Worm (Caenorhabditis elegans) whole organism, L3 larva: ENCODE results near the gene T28D6.5.

Experiments
- ama-1 ChIP-seq: fragments of 150-350 bp; optimal IDR thresholded peaks from 2 replicates; lab custom pipeline; 2018
- elt-1 ChIP-seq: fragments of 150-350 bp; optimal IDR thresholded peaks from 2 replicates; lab custom pipeline; 2014; ENCODE audit warnings: missing biosample characterization, missing genetic modification characterization
- tbx-2 ChIP-seq: sonication (generic microtip); optimal IDR thresholded peaks from 2 replicates; lab custom pipeline; 2016; ENCODE audit warnings: mild to moderate bottlenecking, missing genetic modification characterization, missing compliant biosample characterization
- zag-1 ChIP-seq: fragments of 150-350 bp; optimal IDR thresholded peaks from 2 replicates; lab custom pipeline; 2014; ENCODE audit warnings: missing biosample characterization, missing genetic modification characterization

DNA sequence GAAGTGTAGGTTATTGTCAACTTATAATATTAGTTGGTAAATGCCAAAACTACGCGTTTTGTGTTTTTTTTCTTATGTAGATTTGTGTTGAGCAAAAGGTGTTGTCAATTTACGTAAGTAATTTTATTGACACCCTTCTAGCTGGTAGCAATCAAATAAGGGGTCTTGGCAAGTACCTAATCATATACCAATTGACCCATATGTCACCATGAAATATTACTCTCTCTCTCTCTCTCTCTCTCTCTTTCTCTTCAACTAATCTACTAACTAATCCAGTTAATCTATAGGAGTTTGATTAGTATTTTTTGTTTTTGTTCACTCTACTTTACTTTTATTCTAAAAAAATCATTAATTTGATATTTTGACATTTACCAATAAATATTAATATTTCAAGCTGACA is 25.9 kb downstream of the T28D6.5 start:
- TF ChIP-seq tbx-2 (tag; lab: Kevin White, UChicago), result no peak
- no peak for TF ChIP-seq ama-1 (lab: Kevin White, UChicago)
- no peak for TF ChIP-seq elt-1 (tag; lab: Kevin White, UChicago)
- TF ChIP-seq zag-1, result no peak
